Fruit fly (Drosophila melanogaster) whole organism, pupa: ENCODE measurements around the gene CG6330.

ENCODE experiments used
- CG8301 ChIP-seq: fragments of 200-800 bp; sonication (Bioruptor generic); optimal IDR thresholded peaks from 2 replicates; lab custom pipeline; 2018; ENCODE audit warnings: missing biosample characterization, mild to moderate bottlenecking, missing genetic modification characterization
- D1 ChIP-seq: fragments of 200-800 bp; sonication (Bioruptor generic); optimal IDR thresholded peaks from 2 replicates; lab custom pipeline; 2018; ENCODE audit warnings: missing biosample characterization, mild to moderate bottlenecking, missing genetic modification characterization, moderate library complexity
- EcR ChIP-seq: fragments of 200-800 bp; sonication (Bioruptor generic); optimal IDR thresholded peaks from 3 replicates; lab custom pipeline; 2019; ENCODE audit warnings: missing biosample characterization, missing genetic modification characterization, mild to moderate bottlenecking, moderate library complexity, missing genetic modification reagents
- Pif1A ChIP-seq: fragments of 200-800 bp; sonication (Bioruptor generic); optimal IDR thresholded peaks from 3 replicates; lab custom pipeline; 2016; ENCODE audit warnings: missing biosample characterization, missing genetic modification characterization
- Snoo ChIP-seq: fragments of 200-800 bp; sonication (Bioruptor generic); optimal IDR thresholded peaks from 3 replicates; lab custom pipeline; 2017; ENCODE audit warnings: missing biosample characterization, mild to moderate bottlenecking, missing genetic modification characterization, inconsistent platforms

DNA sequence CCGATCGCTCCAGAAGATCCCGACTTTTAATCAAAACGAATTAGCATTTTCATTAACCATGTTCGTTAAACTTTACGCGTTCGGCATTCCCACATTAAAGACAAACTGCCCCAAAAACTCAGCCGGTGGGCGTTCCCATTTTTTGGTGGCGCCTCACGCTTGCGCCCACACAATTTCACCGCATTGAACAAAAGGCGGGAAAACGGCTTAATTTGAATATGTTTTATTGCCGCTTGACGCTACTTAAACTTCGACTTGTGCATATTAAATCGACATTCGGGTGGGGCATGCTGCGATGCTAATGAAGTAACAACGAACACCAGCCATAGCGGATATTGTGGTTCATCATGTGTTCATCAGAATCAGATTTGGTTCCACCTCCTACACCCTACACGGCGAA, 21.8 kb downstream of the CG6330 start:
- TF ChIP-seq CG8301 (no peak), Snoo (tag; lab: Kevin White, UChicago) (no peak), Pif1A (GFP tag; lab: Kevin White, UChicago) (no peak), EcR (no peak), D1 (tag; lab: Kevin White, UChicago) (no peak)
